Fruit fly (Drosophila melanogaster) whole organism, pupa: ENCODE results near the gene Jhbp4.
A peak's percentile ranks its signal among the peaks of the same experiment; 100 is the strongest.

Experiments
- CG10348 ChIP-seq: fragments of 200-800 bp; sonication (Bioruptor generic); IDR thresholded peaks from 2 replicates; pipeline ENCODE4 v1.3.6; 2022; ENCODE audit warnings: missing biosample characterization, missing genetic modification characterization
- CG12605 ChIP-seq: fragments of 200-800 bp; sonication (Bioruptor generic); IDR thresholded peaks from 2 replicates; pipeline ENCODE4 v1.3.6; 2022; ENCODE audit warnings: missing biosample characterization, missing genetic modification characterization
- CG13204 ChIP-seq: fragments of 200-800 bp; sonication (Bioruptor generic); optimal IDR thresholded peaks from 2 replicates; lab custom pipeline; 2018; ENCODE audit warnings: missing biosample characterization, mild to moderate bottlenecking, missing genetic modification characterization, moderate library complexity
- CG14655 ChIP-seq: fragments of 200-800 bp; sonication (Bioruptor generic); optimal IDR thresholded peaks from 3 replicates; lab custom pipeline; 2017; ENCODE audit warnings: mild to moderate bottlenecking, missing biosample characterization, missing genetic modification reagents, missing genetic modification characterization
- CG15710 ChIP-seq: fragments of 200-800 bp; sonication (Bioruptor generic); optimal IDR thresholded peaks from 2 replicates; lab custom pipeline; 2018; ENCODE audit warnings: missing biosample characterization, mild to moderate bottlenecking, missing genetic modification characterization, moderate library complexity
- CG17806 ChIP-seq: fragments of 200-800 bp; sonication (Bioruptor generic); optimal IDR thresholded peaks from 2 replicates; lab custom pipeline; 2018; ENCODE audit warnings: missing biosample characterization, mild to moderate bottlenecking, missing genetic modification characterization, moderate library complexity
- CG32121 ChIP-seq: fragments of 200-800 bp; sonication (Bioruptor generic); IDR thresholded peaks from 2 replicates; pipeline ENCODE4 v1.3.6; 2022; ENCODE audit warnings: missing biosample characterization, missing genetic modification characterization
- CG34367 ChIP-seq: fragments of 200-800 bp; sonication (Bioruptor generic); optimal IDR thresholded peaks from 2 replicates; lab custom pipeline; 2018; ENCODE audit warnings: missing biosample characterization, mild to moderate bottlenecking, missing genetic modification characterization
- CG4496 ChIP-seq: fragments of 200-800 bp; sonication (Bioruptor generic); IDR thresholded peaks from 3 replicates; pipeline ENCODE4 v1.3.6; 2022; ENCODE audit warnings: missing biosample characterization, missing genetic modification characterization
- CG8159 ChIP-seq: fragments of 200-800 bp; sonication (Bioruptor generic); optimal IDR thresholded peaks from 3 replicates; lab custom pipeline; 2018; ENCODE audit warnings: missing biosample characterization, mild to moderate bottlenecking, missing genetic modification characterization, moderate library complexity
- CG8301 ChIP-seq: fragments of 200-800 bp; sonication (Bioruptor generic); optimal IDR thresholded peaks from 2 replicates; lab custom pipeline; 2018; ENCODE audit warnings: missing biosample characterization, mild to moderate bottlenecking, missing genetic modification characterization
- CG9948 ChIP-seq: fragments of 200-800 bp; sonication (Bioruptor generic); optimal IDR thresholded peaks from 2 replicates; lab custom pipeline; 2018; ENCODE audit warnings: missing biosample characterization, mild to moderate bottlenecking, missing genetic modification characterization, moderate library complexity
- D1 ChIP-seq: fragments of 200-800 bp; sonication (Bioruptor generic); optimal IDR thresholded peaks from 2 replicates; lab custom pipeline; 2018; ENCODE audit warnings: missing biosample characterization, mild to moderate bottlenecking, missing genetic modification characterization, moderate library complexity
- EcR ChIP-seq: fragments of 200-800 bp; sonication (Bioruptor generic); optimal IDR thresholded peaks from 3 replicates; lab custom pipeline; 2019; ENCODE audit warnings: missing biosample characterization, missing genetic modification characterization, mild to moderate bottlenecking, moderate library complexity, missing genetic modification reagents
- Ets98B ChIP-seq: fragments of 200-800 bp; sonication (Bioruptor generic); IDR thresholded peaks from 2 replicates; pipeline ENCODE4 v1.3.6; 2022; ENCODE audit warnings: missing biosample characterization, missing genetic modification characterization
- Pif1A ChIP-seq: fragments of 200-800 bp; sonication (Bioruptor generic); optimal IDR thresholded peaks from 3 replicates; lab custom pipeline; 2016; ENCODE audit warnings: missing biosample characterization, missing genetic modification characterization
- Pif1B ChIP-seq: fragments of 200-800 bp; sonication (Bioruptor generic); optimal IDR thresholded peaks from 3 replicates; lab custom pipeline; 2016; ENCODE audit warnings: missing biosample characterization, missing genetic modification characterization
- Snoo ChIP-seq: fragments of 200-800 bp; sonication (Bioruptor generic); optimal IDR thresholded peaks from 3 replicates; lab custom pipeline; 2017; ENCODE audit warnings: missing biosample characterization, mild to moderate bottlenecking, missing genetic modification characterization, inconsistent platforms
- fd96Ca ChIP-seq: fragments of 200-800 bp; sonication (Bioruptor generic); IDR thresholded peaks from 3 replicates; pipeline ENCODE4 v1.3.6; 2022; ENCODE audit warnings: missing biosample characterization, missing genetic modification characterization
- gl ChIP-seq: fragments of 200-800 bp; sonication (Bioruptor generic); optimal IDR thresholded peaks from 2 replicates; lab custom pipeline; 2018; ENCODE audit warnings: missing biosample characterization, mild to moderate bottlenecking, missing genetic modification characterization
- rn ChIP-seq: fragments of 200-800 bp; sonication (Bioruptor generic); IDR thresholded peaks from 2 replicates; pipeline ENCODE4 v1.3.6; 2022; ENCODE audit warnings: missing biosample characterization, missing genetic modification characterization

Gene Jhbp4

dm6 chr3R:16046030-16046429, 2.7 kb downstream of the Jhbp4 start, which contains the start of gene Jhbp5:
TSS of gene Jhbp5 (minus strand) at chr3R:16046130.
- TF ChIP-seq EcR (no peak), CG10348 (GFP tag; lab: Robert Waterston, UW) (no peak), CG9948 (tag; lab: Kevin White, UChicago) (no peak), fd96Ca (no peak), CG4496 (GFP tag; lab: Robert Waterston, UW) (no peak), Pif1A (GFP tag; lab: Kevin White, UChicago) (no peak), CG12605 (no peak), Pif1B (no peak), CG34367 (no peak), CG17806 (no peak)

- TF ChIP-seq fd96Ca (peak; percentile 44; the same call in 1 of the 3 replicates), CG9948 (tag; lab: Kevin White, UChicago) (no peak), EcR (no peak), CG34367 (peak; percentile 21), Snoo (tag; lab: Kevin White, UChicago) (peak; percentile 37), CG12605 (no peak), CG13204 (GFP tag; lab: Kevin White, UChicago) (no peak), CG17806 (peak; percentile 14), CG8301 (tag; lab: Kevin White, UChicago) (no peak), CG32121 (peak; percentile 47; the same call in 1 of the 2 replicates), Pif1A (GFP tag; lab: Kevin White, UChicago) (no peak), gl (tag; lab: Kevin White, UChicago) (no peak), CG8159 (tag; lab: Kevin White, UChicago) (peak; percentile 48), rn (GFP tag; lab: Robert Waterston, UW) (no peak; the same call in 1 of the 2 replicates), CG14655 (GFP tag; lab: Kevin White, UChicago) (no peak), D1 (no peak), CG10348 (GFP tag; lab: Robert Waterston, UW) (no peak), CG15710 (tag; lab: Kevin White, UChicago) (peak; percentile 39), CG4496 (GFP tag; lab: Robert Waterston, UW) (0 out of 3 replicates have a peak, but pooled peaks have one; percentile 12), Pif1B (no peak)
Observed at dm6 chr3R:16049369-16049768, 6.1 kb downstream of the Jhbp4 start, which contains the start of the genes IKKbeta and CG5013. TSS of gene IKKbeta (minus strand) at chr3R:16049421. TSS of gene CG5013 (plus strand) at chr3R:16049670.

- no peak for TF ChIP-seq CG14655 (GFP tag; lab: Kevin White, UChicago)
- no peak for TF ChIP-seq CG8301 (tag; lab: Kevin White, UChicago)
- no peak for TF ChIP-seq EcR
- TF ChIP-seq CG10348 (GFP tag; lab: Robert Waterston, UW) = no peak
- TF ChIP-seq CG34367 = no peak
- no peak for TF ChIP-seq Pif1B
- no peak for TF ChIP-seq CG12605
- no peak for TF ChIP-seq CG17806
- TF ChIP-seq gl (tag; lab: Kevin White, UChicago) = no peak
- TF ChIP-seq rn (GFP tag; lab: Robert Waterston, UW) = no peak
- TF ChIP-seq CG9948 (tag; lab: Kevin White, UChicago) = no peak
- no peak for TF ChIP-seq CG15710 (tag; lab: Kevin White, UChicago)
- TF ChIP-seq CG32121 = no peak
- no peak for TF ChIP-seq CG8159 (tag; lab: Kevin White, UChicago)
- TF ChIP-seq D1 = no peak
- TF ChIP-seq Pif1A (GFP tag; lab: Kevin White, UChicago) = no peak
- TF ChIP-seq Ets98B (GFP tag; lab: Robert Waterston, UW) = no peak
- TF ChIP-seq fd96Ca = no peak
- no peak for TF ChIP-seq CG4496 (GFP tag; lab: Robert Waterston, UW)
- no peak for TF ChIP-seq CG13204 (GFP tag; lab: Kevin White, UChicago)
- TF ChIP-seq, all 21 proteins: peak for 0
Observed at dm6 chr3R:16050621-16051328, 7.5 kb downstream of the Jhbp4 start, which contains the start of gene msps. TSS of gene msps (plus strand) at chr3R:16050801.

- TF ChIP-seq CG4496 (GFP tag; lab: Robert Waterston, UW) (peak; percentile 70; the same call in 2 of the 3 replicates), CG32121 (peak; percentile 53; the same call in 1 of the 2 replicates), Pif1A (GFP tag; lab: Kevin White, UChicago) (no peak), Ets98B (GFP tag; lab: Robert Waterston, UW) (0 out of 2 replicates have a peak, but pooled peaks have one; percentile 47), gl (tag; lab: Kevin White, UChicago) (peak; percentile 23), CG17806 (no peak)
Observed at dm6 chr3R:16051329-16051679, 8.0 kb downstream of the Jhbp4 start.

dm6 chr3R:16067494-16067893, 24.2 kb downstream of the Jhbp4 start, which contains the start of gene CG10185:
TSS of gene CG10185 (minus strand) at chr3R:16067594.
- TF ChIP-seq CG15710 (tag; lab: Kevin White, UChicago) (no peak), CG13204 (GFP tag; lab: Kevin White, UChicago) (no peak), Snoo (tag; lab: Kevin White, UChicago) (no peak), CG32121 (no peak), Ets98B (GFP tag; lab: Robert Waterston, UW) (no peak), CG17806 (no peak), D1 (no peak), EcR (no peak), Pif1A (GFP tag; lab: Kevin White, UChicago) (no peak), CG8301 (tag; lab: Kevin White, UChicago) (no peak), CG9948 (tag; lab: Kevin White, UChicago) (no peak), CG8159 (tag; lab: Kevin White, UChicago) (no peak)

dm6 chr3R:16069266-16069665, 26.0 kb downstream of the Jhbp4 start:
- TF ChIP-seq Snoo (tag; lab: Kevin White, UChicago) (no peak), Pif1B (no peak), gl (tag; lab: Kevin White, UChicago) (no peak), CG9948 (tag; lab: Kevin White, UChicago) (no peak), CG8301 (tag; lab: Kevin White, UChicago) (no peak), CG34367 (no peak), CG15710 (tag; lab: Kevin White, UChicago) (no peak), CG4496 (GFP tag; lab: Robert Waterston, UW) (no peak), fd96Ca (no peak), CG14655 (GFP tag; lab: Kevin White, UChicago) (no peak), CG17806 (no peak), Pif1A (GFP tag; lab: Kevin White, UChicago) (no peak)
